Fruit fly (Drosophila melanogaster): ENCODE data around the gene PGRP-SB2.

PGRP-SB2 gene

dm6 chr3L:16697069-16697468 is 29.3 kb upstream of the PGRP-SB2 start (continued):
- no peak for TF ChIP-seq Dll (GFP tag; IDR thresholded peaks at IDR 0.05; ENCODE audit: partially characterized antibody)
- no peak for TF ChIP-seq CG12769 (tag; optimal IDR thresholded peaks at IDR 0.05)
- TF ChIP-seq CG13424 (tag; optimal IDR thresholded peaks at IDR 0.05) = peak; percentile 39
- no peak for TF ChIP-seq Fer1 (GFP tag; optimal IDR thresholded peaks at IDR 0.05)
- TF ChIP-seq Dbx (GFP tag; IDR thresholded peaks at IDR 0.05) = 0 out of 3 replicates have a peak, but pooled peaks have one; percentile 21
- no peak for TF ChIP-seq CG30020 (tag; optimal IDR thresholded peaks at IDR 0.05)
- TF ChIP-seq Spps (tag; optimal IDR thresholded peaks at IDR 0.05) = no peak
- no peak for TF ChIP-seq ham (GFP tag; IDR thresholded peaks at IDR 0.05)
- TF ChIP-seq corto (GFP tag; optimal IDR thresholded peaks at IDR 0.05) = no peak
- TF ChIP-seq CG2116 (GFP tag; optimal IDR thresholded peaks at IDR 0.05) = no peak
- TF ChIP-seq CG6272 (GFP tag; IDR thresholded peaks at IDR 0.05) = no peak; the same call in 1 of the 2 replicates
- TF ChIP-seq Ssrp (tag; optimal IDR thresholded peaks at IDR 0.05) = peak; percentile 48
- TF ChIP-seq Aef1 (GFP tag; IDR thresholded peaks at IDR 0.05) = 0 out of 3 replicates have a peak, but pooled peaks have one; percentile 43
- no peak for TF ChIP-seq Hmx (GFP tag; optimal IDR thresholded peaks at IDR 0.05)
- TF ChIP-seq CG6689 (GFP tag; IDR thresholded peaks at IDR 0.05) = peak; percentile 33; the same call in 1 of the 2 replicates
- TF ChIP-seq CG31365 (tag; optimal IDR thresholded peaks at IDR 0.05) = no peak
- TF ChIP-seq gsb (GFP tag; IDR thresholded peaks at IDR 0.05) = no peak
- peak; percentile 54 for TF ChIP-seq stc (GFP tag; IDR thresholded peaks at IDR 0.05)
- peak; percentile 34 for TF ChIP-seq Xbp1 (GFP tag; optimal IDR thresholded peaks at IDR 0.05)
- no peak for TF ChIP-seq CG6683 (GFP tag; optimal IDR thresholded peaks at IDR 0.05)
- TF ChIP-seq Usf (GFP tag; optimal IDR thresholded peaks at IDR 0.05) = no peak
- no peak for TF ChIP-seq yki (optimal IDR thresholded peaks at IDR 0.05)
- TF ChIP-seq ro (GFP tag; IDR thresholded peaks at IDR 0.05) = no peak
- no peak for TF ChIP-seq eve (GFP tag; optimal IDR thresholded peaks at IDR 0.05)
- no peak for TF ChIP-seq dm (GFP tag; optimal IDR thresholded peaks at IDR 0.05)
- no peak for TF ChIP-seq cg (GFP tag; optimal IDR thresholded peaks at IDR 0.05)
- TF ChIP-seq E2f1 (GFP tag; IDR thresholded peaks at IDR 0.05) = peak; percentile 20; the same call in 1 of the 2 replicates
- TF ChIP-seq crp (GFP tag; optimal IDR thresholded peaks at IDR 0.05) = no peak
- peak; percentile 37 for TF ChIP-seq CG3847 (GFP tag; IDR thresholded peaks at IDR 0.05)
- TF ChIP-seq CG10366 (GFP tag; IDR thresholded peaks at IDR 0.05) = peak; percentile 53
- no peak for TF ChIP-seq B-H2 (GFP tag; optimal IDR thresholded peaks at IDR 0.05)
- no peak for TF ChIP-seq Doc3 (GFP tag; IDR thresholded peaks at IDR 0.05; ENCODE audit: partially characterized antibody)
- TF ChIP-seq slp2 (GFP tag; optimal IDR thresholded peaks at IDR 0.05) = no peak
- no peak for TF ChIP-seq Ets65A (GFP tag)
- 0 out of 2 replicates have a peak, but pooled peaks have one; percentile 39 for TF ChIP-seq ara (GFP tag; IDR thresholded peaks at IDR 0.05)
- peak; percentile 24 for TF ChIP-seq CG4424 (GFP tag; optimal IDR thresholded peaks at IDR 0.05)
- no peak for TF ChIP-seq CG12744 (GFP tag; optimal IDR thresholded peaks at IDR 0.05)
- TF ChIP-seq ewg (GFP tag; optimal IDR thresholded peaks at IDR 0.05) = no peak
- TF ChIP-seq run (tag; optimal IDR thresholded peaks at IDR 0.05) = no peak
- TF ChIP-seq CG32532 (GFP tag; IDR thresholded peaks at IDR 0.05) = no peak
- TF ChIP-seq prd (optimal IDR thresholded peaks at IDR 0.05) = no peak
- TF ChIP-seq prd (GFP tag; IDR thresholded peaks at IDR 0.05) = peak; percentile 52; the same call in 1 of the 3 replicates
- TF ChIP-seq hkb (optimal IDR thresholded peaks at IDR 0.05) = no peak
- TF ChIP-seq hkb (GFP tag; IDR thresholded peaks at IDR 0.05) = peak; percentile 75
- no peak for TF ChIP-seq TFAM (GFP tag; optimal IDR thresholded peaks at IDR 0.05)
- TF ChIP-seq CG15269 (tag; optimal IDR thresholded peaks at IDR 0.05) = peak; percentile 65
- TF ChIP-seq gt (GFP tag; IDR thresholded peaks at IDR 0.05) = no peak
- no peak for TF ChIP-seq btn (GFP tag; optimal IDR thresholded peaks at IDR 0.05)
- TF ChIP-seq CG9817 (tag; optimal IDR thresholded peaks at IDR 0.05) = peak; percentile 7
- no peak for TF ChIP-seq gro (GFP tag; optimal IDR thresholded peaks at IDR 0.05)
- TF ChIP-seq CG8281 (tag; optimal IDR thresholded peaks at IDR 0.05) = no peak
- peak; percentile 44 for TF ChIP-seq CG32772 (GFP tag; IDR thresholded peaks at IDR 0.05)
- TF ChIP-seq eyg (GFP tag; optimal IDR thresholded peaks at IDR 0.05) = no peak
